Worm (Caenorhabditis elegans): ENCODE data around the gene twk-39.

The twk-39 gene

DNA sequence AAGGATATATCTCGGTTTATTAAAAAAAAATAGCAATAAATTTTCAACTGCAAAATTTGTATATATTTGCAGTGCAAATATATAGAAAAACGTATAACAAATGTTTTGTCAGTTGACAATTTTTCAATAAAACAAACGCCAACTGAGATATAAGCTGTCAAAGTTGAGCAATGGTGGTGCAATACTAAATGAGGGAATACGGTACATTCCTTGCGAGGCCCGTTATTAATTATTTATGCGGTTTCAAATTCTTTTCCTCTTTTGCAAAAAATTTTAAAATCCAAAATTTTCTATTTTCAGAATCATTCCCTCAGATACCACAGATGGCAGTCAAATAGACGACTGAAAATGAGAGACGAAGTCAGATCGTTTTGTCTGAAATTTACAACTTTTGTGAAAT, at the start of gene twk-39:
Gene twk-39, plus strand, starts transcription at position 301 of the 400 bp plus-strand sequence.
- no peak for TF ChIP-seq pqm-1 (tag; optimal IDR thresholded peaks at IDR 0.05)
- no peak for TF ChIP-seq hmg-1.1 (GFP tag; IDR thresholded peaks at IDR 0.05)
- TF ChIP-seq nhr-111 (GFP tag; optimal IDR thresholded peaks at IDR 0.05): no peak
- TF ChIP-seq saeg-2 (GFP tag; IDR thresholded peaks at IDR 0.05): no peak
- TF ChIP-seq F44E2.7 (GFP tag; IDR thresholded peaks at IDR 0.05): no peak
- TF ChIP-seq zip-11 (GFP tag; IDR thresholded peaks at IDR 0.05): no peak
- no peak for TF ChIP-seq T26A8.4 (GFP tag; IDR thresholded peaks at IDR 0.05)
- no peak for TF ChIP-seq aly-2 (tag; optimal IDR thresholded peaks at IDR 0.05)
- no peak for TF ChIP-seq dpl-1 (GFP tag; optimal IDR thresholded peaks at IDR 0.05)
- TF ChIP-seq snpc-4 (tag; optimal IDR thresholded peaks at IDR 0.05): no peak
- TF ChIP-seq spr-3 (GFP tag; optimal IDR thresholded peaks at IDR 0.05): no peak
- TF ChIP-seq Y105C5A.15 (GFP tag; IDR thresholded peaks at IDR 0.05): no peak

- TF ChIP-seq F10B5.3 (tag; optimal IDR thresholded peaks at IDR 0.05): no peak
- no peak for TF ChIP-seq ces-1 (GFP tag; optimal IDR thresholded peaks at IDR 0.05)
- no peak for TF ChIP-seq ceh-28 (tag; optimal IDR thresholded peaks at IDR 0.05)
- 0 out of 2 replicates have a peak, but pooled peaks have one; percentile 60 for TF ChIP-seq pha-4 (GFP tag; IDR thresholded peaks at IDR 0.05)
- peak; percentile 16 for TF ChIP-seq pha-4 (tag; optimal IDR thresholded peaks at IDR 0.05)
- no peak for TF ChIP-seq fkh-10 (GFP tag; optimal IDR thresholded peaks at IDR 0.05)
- TF ChIP-seq F37D6.2 (tag; optimal IDR thresholded peaks at IDR 0.05): peak; percentile 14
- no peak for TF ChIP-seq aly-2 (tag; optimal IDR thresholded peaks at IDR 0.05)
- no peak for TF ChIP-seq snpc-4 (tag; optimal IDR thresholded peaks at IDR 0.05)
- TF ChIP-seq nhr-77 (tag; optimal IDR thresholded peaks at IDR 0.05): no peak
- TF ChIP-seq nhr-28 (tag; optimal IDR thresholded peaks at IDR 0.05): peak; percentile 24
- TF ChIP-seq dve-1 (tag; optimal IDR thresholded peaks at IDR 0.05; ENCODE audit: insufficient read depth): peak; percentile 64
- peak; percentile 70 for TF ChIP-seq nhr-6 (tag; optimal IDR thresholded peaks at IDR 0.05)
- no peak for TF ChIP-seq zip-11 (GFP tag; IDR thresholded peaks at IDR 0.05)
- 0 out of 2 replicates have a peak, but pooled peaks have one; percentile 39 for TF ChIP-seq dmd-9 (GFP tag; IDR thresholded peaks at IDR 0.05)
- no peak for TF ChIP-seq ZK546.5 (tag; optimal IDR thresholded peaks at IDR 0.05)
- TF ChIP-seq hlh-11 (tag; optimal IDR thresholded peaks at IDR 0.05): no peak
- no peak for TF ChIP-seq gei-8 (GFP tag; optimal IDR thresholded peaks at IDR 0.05)
- TF ChIP-seq R02D3.7 (tag; optimal IDR thresholded peaks at IDR 0.05): no peak
- TF ChIP-seq ztf-7 (tag; optimal IDR thresholded peaks at IDR 0.05): peak; percentile 16
- no peak for TF ChIP-seq ztf-11 (tag; optimal IDR thresholded peaks at IDR 0.05)
- no peak for TF ChIP-seq ceh-62 (tag; optimal IDR thresholded peaks at IDR 0.05)
- peak; percentile 97 for TF ChIP-seq dpl-1 (GFP tag; optimal IDR thresholded peaks at IDR 0.05)
- TF ChIP-seq spr-3 (GFP tag; optimal IDR thresholded peaks at IDR 0.05): no peak
- no peak for TF ChIP-seq unc-62 (GFP tag; optimal IDR thresholded peaks at IDR 0.05 in 1 of 2)
- TF ChIP-seq unc-62 (tag; optimal IDR thresholded peaks at IDR 0.05): no peak
- TF ChIP-seq cey-2 (tag; optimal IDR thresholded peaks at IDR 0.05; ENCODE audit: borderline replicate concordance, insufficient read depth): no peak
- no peak for TF ChIP-seq madf-5 (GFP tag; IDR thresholded peaks at IDR 0.05)
- TF ChIP-seq Y5F2A.4 (GFP tag; optimal IDR thresholded peaks at IDR 0.05): no peak
- no peak for TF ChIP-seq madf-9 (GFP tag; conservative IDR thresholded peaks at IDR 0.05)
- TF ChIP-seq mxl-3 (GFP tag; optimal IDR thresholded peaks at IDR 0.05): no peak
- peak; percentile 49 for TF ChIP-seq nhr-102 (tag; optimal IDR thresholded peaks at IDR 0.05)
- 0 out of 2 replicates have a peak, but pooled peaks have one; percentile 48 for TF ChIP-seq T26A8.4 (GFP tag; IDR thresholded peaks at IDR 0.05)
- no peak for TF ChIP-seq snpc-1.2 (GFP tag; IDR thresholded peaks at IDR 0.05)
- peak; percentile 44 for TF ChIP-seq hlh-30 (tag; optimal IDR thresholded peaks at IDR 0.05; ENCODE audit: insufficient read depth)
- 0 out of 2 replicates have a peak, but pooled peaks have one; percentile 18 for TF ChIP-seq lin-1 (GFP tag; IDR thresholded peaks at IDR 0.05)
- 0 out of 2 replicates have a peak, but pooled peaks have one; percentile 23 for TF ChIP-seq arid-1 (GFP tag; conservative IDR thresholded peaks at IDR 0.05)
- no peak for TF ChIP-seq egl-43 (GFP tag; IDR thresholded peaks at IDR 0.05)
- TF ChIP-seq skn-1 (tag; optimal IDR thresholded peaks at IDR 0.05): no peak
- TF ChIP-seq php-3 (GFP tag; IDR thresholded peaks at IDR 0.05): no peak
- no peak for TF ChIP-seq nhr-41 (GFP tag; IDR thresholded peaks at IDR 0.05)
- no peak for TF ChIP-seq aha-1 (tag)
- peak in 1 of 2 experiments; percentile 93 for TF ChIP-seq hif-1 (tag; optimal IDR thresholded peaks at IDR 0.05)
- TF ChIP-seq ama-1 (optimal IDR thresholded peaks at IDR 0.05): no peak
Measured at ce11 chrIII:11746718-11747117, 48.8 kb upstream of the twk-39 start, which contains the start of gene mrt-2. TSS of gene mrt-2 (plus strand) at chrIII:11746766.
